Worm (Caenorhabditis elegans) whole organism, late embryonic: ENCODE results near the gene fipr-28.
"Not testable (repeated sequence)": the region's sequence is repeated elsewhere in the genome, so short reads cannot be mapped to it uniquely, and the experiment has no call there.

Source experiments
- C38D4.7 ChIP-seq: fragments of 200-800 bp; sonication (Bioruptor generic); optimal IDR thresholded peaks from 2 replicates; lab custom pipeline; 2018; ENCODE audit warnings: mild to moderate bottlenecking, missing genetic modification characterization, moderate library complexity, missing compliant biosample characterization
- K02D7.2 ChIP-seq: sonication (generic microtip); optimal IDR thresholded peaks from 2 replicates; lab custom pipeline; 2017; ENCODE audit warnings: mild to moderate bottlenecking, missing genetic modification characterization, missing compliant biosample characterization
- ceh-34 ChIP-seq: sonication (generic microtip); optimal IDR thresholded peaks from 2 replicates; lab custom pipeline; 2016; ENCODE audit warnings: mild to moderate bottlenecking, missing genetic modification characterization, missing compliant biosample characterization
- ceh-6 ChIP-seq: fragments of 200-800 bp; sonication (Bioruptor generic); optimal IDR thresholded peaks from 2 replicates; lab custom pipeline; 2018; ENCODE audit warnings: mild to moderate bottlenecking, missing genetic modification characterization, missing compliant biosample characterization
- fkh-10 ChIP-seq: fragments of 150-350 bp; optimal IDR thresholded peaks from 2 replicates; lab custom pipeline; 2014; ENCODE audit warnings: missing biosample characterization, missing genetic modification reagents, missing genetic modification characterization
- hlh-13 ChIP-seq: fragments of 200-800 bp; sonication (Bioruptor generic); optimal IDR thresholded peaks from 2 replicates; lab custom pipeline; 2018; ENCODE audit warnings: mild to moderate bottlenecking, missing genetic modification characterization, missing compliant biosample characterization

ce11 chrIV:16625909-16626308 is 1.9 kb upstream of the fipr-28 start, which contains the start of gene fip-7:
- TF ChIP-seq K02D7.2 (tag; lab: Kevin White, UChicago); ceh-34 (tag; lab: Kevin White, UChicago); fkh-10; hlh-13 (GFP tag; lab: Kevin White, UChicago); ceh-6 (GFP tag; lab: Kevin White, UChicago); C38D4.7 (GFP tag; lab: Kevin White, UChicago): not testable (repeated sequence)
